Worm (Caenorhabditis elegans) whole organism, L1 larva: ENCODE measurements around the gene mrpl-11.
A peak's percentile ranks its signal among the peaks of the same experiment; 100 is the strongest.

Source experiments
- C04F5.9 ChIP-seq: sonication (generic microtip); optimal IDR thresholded peaks from 2 replicates; lab custom pipeline; 2016; ENCODE audit warnings: missing genetic modification characterization, missing compliant biosample characterization
- C16A3.4 ChIP-seq: fragments of 150-350 bp; optimal IDR thresholded peaks from 2 replicates; lab custom pipeline; 2014; ENCODE audit warnings: missing biosample characterization, missing genetic modification characterization
- Y116A8C.19 ChIP-seq: sonication (generic microtip); optimal IDR thresholded peaks from 2 replicates; lab custom pipeline; 2016; ENCODE audit warnings: missing compliant biosample characterization, missing genetic modification characterization, borderline replicate concordance
- ama-1 ChIP-seq: fragments of 150-350 bp; optimal IDR thresholded peaks from 2 replicates; lab custom pipeline; 2014
- blmp-1 ChIP-seq: fragments of 150-350 bp; optimal IDR thresholded peaks from 2 replicates; lab custom pipeline; 2014; ENCODE audit warnings: missing biosample characterization, missing genetic modification characterization
- ceh-8 ChIP-seq: fragments of 200-800 bp; sonication (Bioruptor generic); optimal IDR thresholded peaks from 2 replicates; lab custom pipeline; 2018; ENCODE audit warnings: mild to moderate bottlenecking, missing genetic modification characterization, moderate library complexity, missing compliant biosample characterization
- ceh-82 ChIP-seq, 3 experiments: fragments of 150-350 bp in 1 of 3; sonication (generic microtip) in 2 of 3; optimal IDR thresholded peaks; 2 replicates each; lab custom pipeline; 2014 to 2017; ENCODE audit warnings: missing biosample characterization in 3 of 3, missing genetic modification characterization in 3 of 3
- dpl-1 ChIP-seq, 3 experiments: fragments of 150-350 bp in 2 of 3; sonication (generic microtip) in 1 of 3; optimal IDR thresholded peaks; 2 replicates each; lab custom pipeline; 2014 to 2017; ENCODE audit warnings: missing biosample characterization in 3 of 3, missing genetic modification characterization in 3 of 3, missing genetic modification reagents in 3 of 3
- dsc-1 ChIP-seq: sonication (generic microtip); optimal IDR thresholded peaks from 2 replicates; lab custom pipeline; 2016; ENCODE audit warnings: mild to moderate bottlenecking, missing genetic modification characterization, missing compliant biosample characterization
- efl-3 ChIP-seq: fragments of 200-800 bp; sonication (Bioruptor generic); optimal IDR thresholded peaks from 2 replicates; lab custom pipeline; 2018; ENCODE audit warnings: mild to moderate bottlenecking, missing genetic modification characterization, missing compliant biosample characterization
- egl-13 ChIP-seq: sonication (generic microtip); optimal IDR thresholded peaks from 2 replicates; lab custom pipeline; 2016; ENCODE audit warnings: missing genotype, missing genetic modification reagents, missing genetic modification characterization, missing compliant biosample characterization
- elt-2 ChIP-seq: sonication (generic microtip); optimal IDR thresholded peaks from 2 replicates; lab custom pipeline; 2016; ENCODE audit warnings: missing genetic modification characterization, mild to moderate bottlenecking, inconsistent platforms, missing compliant biosample characterization, missing genetic modification reagents
- elt-3 ChIP-seq, 6 experiments: fragments of 150-350 bp in 1 of 6; sonication (generic microtip); optimal IDR thresholded peaks; 2 replicates each; lab custom pipeline; 2017 to 2018; ENCODE audit warnings: missing biosample characterization in 6 of 6, missing genetic modification characterization in 6 of 6, inconsistent platforms in 1 of 6
- fkh-10 ChIP-seq: sonication (generic microtip); optimal IDR thresholded peaks from 2 replicates; lab custom pipeline; 2017; ENCODE audit warnings: missing biosample characterization, missing genetic modification reagents, missing genetic modification characterization
- fkh-4 ChIP-seq: sonication (generic microtip); optimal IDR thresholded peaks from 2 replicates; lab custom pipeline; 2016; ENCODE audit warnings: missing compliant biosample characterization, missing genetic modification characterization, borderline replicate concordance
- fkh-8 ChIP-seq: sonication (generic microtip); optimal IDR thresholded peaks from 2 replicates; lab custom pipeline; 2016; ENCODE audit warnings: mild to moderate bottlenecking, missing genetic modification characterization, missing compliant biosample characterization
- grh-1 ChIP-seq: fragments of 200-800 bp; sonication (Bioruptor generic); IDR thresholded peaks from 2 replicates; pipeline ENCODE4 v1.3.6; 2022; ENCODE audit warnings: missing genetic modification reagents, missing genetic modification characterization, missing compliant biosample characterization
- hpl-2 ChIP-seq: fragments of 150-350 bp; optimal IDR thresholded peaks from 2 replicates; lab custom pipeline; 2014; ENCODE audit warnings: missing biosample characterization, missing genetic modification reagents, missing genetic modification characterization
- irx-1 ChIP-seq: sonication (generic microtip); optimal IDR thresholded peaks from 2 replicates; lab custom pipeline; 2016; ENCODE audit warnings: missing genetic modification characterization, missing compliant biosample characterization
- jun-1 ChIP-seq: fragments of 150-350 bp; optimal IDR thresholded peaks from 2 replicates; lab custom pipeline; 2014; ENCODE audit warnings: missing biosample characterization, missing genetic modification reagents, missing genetic modification characterization
- lin-14 ChIP-seq: fragments of 200-800 bp; sonication (Bioruptor generic); optimal IDR thresholded peaks from 2 replicates; lab custom pipeline; 2018; ENCODE audit warnings: mild to moderate bottlenecking, missing genetic modification characterization, moderate library complexity, missing compliant biosample characterization
- lin-35 ChIP-seq, 2 experiments: fragments of 150-350 bp; optimal IDR thresholded peaks; 2 replicates each; lab custom pipeline; 2014; ENCODE audit warnings: missing biosample characterization in 2 of 2, missing genetic modification characterization in 2 of 2, missing genetic modification reagents in 2 of 2
- mdl-1 ChIP-seq, 2 experiments: fragments of 150-350 bp; optimal IDR thresholded peaks; 2 replicates each; lab custom pipeline; 2014 to 2017; ENCODE audit warnings: missing biosample characterization in 2 of 2, missing genetic modification characterization in 2 of 2, inconsistent platforms in 1 of 2
- mef-2 ChIP-seq: fragments of 150-350 bp; optimal IDR thresholded peaks from 2 replicates; lab custom pipeline; 2014; ENCODE audit warnings: missing biosample characterization, missing genetic modification characterization
- nhr-11 ChIP-seq: fragments of 150-350 bp; optimal IDR thresholded peaks from 2 replicates; lab custom pipeline; 2014; ENCODE audit warnings: missing biosample characterization, missing genetic modification characterization
- nhr-12 ChIP-seq: sonication (generic microtip); optimal IDR thresholded peaks from 2 replicates; lab custom pipeline; 2017; ENCODE audit warnings: missing biosample characterization, missing genetic modification characterization
- nhr-19 ChIP-seq: fragments of 200-800 bp; sonication (Bioruptor generic); conservative IDR thresholded peaks from 2 replicates; pipeline ENCODE4 v1.3.6; 2022; ENCODE audit warnings: missing genetic modification characterization, missing compliant biosample characterization
- nhr-20 ChIP-seq: sonication (generic microtip); optimal IDR thresholded peaks from 2 replicates; lab custom pipeline; 2016; ENCODE audit warnings: mild to moderate bottlenecking, missing genetic modification characterization, missing compliant biosample characterization
- nhr-28 ChIP-seq: fragments of 150-350 bp; optimal IDR thresholded peaks from 2 replicates; lab custom pipeline; 2014; ENCODE audit warnings: missing biosample characterization, missing genetic modification characterization
- nhr-47 ChIP-seq: sonication (generic microtip); optimal IDR thresholded peaks from 2 replicates; lab custom pipeline; 2016; ENCODE audit warnings: mild to moderate bottlenecking, missing genetic modification characterization, moderate library complexity, missing compliant biosample characterization
- nhr-71 ChIP-seq: sonication (generic microtip); optimal IDR thresholded peaks from 2 replicates; lab custom pipeline; 2016; ENCODE audit warnings: mild to moderate bottlenecking, missing genetic modification characterization, moderate library complexity, missing compliant biosample characterization
- nhr-77 ChIP-seq: fragments of 150-350 bp; optimal IDR thresholded peaks from 2 replicates; lab custom pipeline; 2014; ENCODE audit warnings: missing biosample characterization, missing genetic modification characterization
- nhr-84 ChIP-seq: sonication (generic microtip); optimal IDR thresholded peaks from 2 replicates; lab custom pipeline; 2017; ENCODE audit warnings: missing biosample characterization, missing genetic modification characterization
- nhr-85 ChIP-seq: sonication (generic microtip); peaks from one replicate; lab custom pipeline; 2016; ENCODE audit warnings: missing genetic modification characterization, inconsistent platforms, missing compliant biosample characterization
- nhr-90 ChIP-seq: sonication (generic microtip); optimal IDR thresholded peaks from 2 replicates; lab custom pipeline; 2016; ENCODE audit warnings: mild to moderate bottlenecking, missing genetic modification characterization, missing compliant biosample characterization; ENCODE audit not compliant: poor library complexity
- pax-3 ChIP-seq: fragments of 200-800 bp; sonication (Bioruptor generic); optimal IDR thresholded peaks from 2 replicates; lab custom pipeline; 2018; ENCODE audit warnings: mild to moderate bottlenecking, missing genetic modification characterization, moderate library complexity, missing compliant biosample characterization
- snu-23 ChIP-seq: sonication (generic microtip); optimal IDR thresholded peaks from 2 replicates; lab custom pipeline; 2016; ENCODE audit warnings: missing genetic modification characterization, missing compliant biosample characterization
- sup-37 ChIP-seq: fragments of 200-800 bp; sonication (Bioruptor generic); optimal IDR thresholded peaks from 2 replicates; lab custom pipeline; 2018; ENCODE audit warnings: mild to moderate bottlenecking, missing genetic modification characterization, missing compliant biosample characterization
- tbx-2 ChIP-seq: sonication (generic microtip); optimal IDR thresholded peaks from 2 replicates; lab custom pipeline; 2016; ENCODE audit warnings: missing genetic modification characterization, missing compliant biosample characterization
- tlp-1 ChIP-seq: fragments of 150-350 bp; optimal IDR thresholded peaks from 2 replicates; lab custom pipeline; 2014; ENCODE audit warnings: missing biosample characterization, missing genetic modification characterization
- ztf-11 ChIP-seq, 2 experiments: sonication (generic microtip); optimal IDR thresholded peaks; 2 replicates each; lab custom pipeline; 2016 to 2017; ENCODE audit warnings: missing genetic modification characterization in 2 of 2, missing biosample characterization in 1 of 2, missing compliant biosample characterization in 1 of 2

Gene mrpl-11

DNA sequence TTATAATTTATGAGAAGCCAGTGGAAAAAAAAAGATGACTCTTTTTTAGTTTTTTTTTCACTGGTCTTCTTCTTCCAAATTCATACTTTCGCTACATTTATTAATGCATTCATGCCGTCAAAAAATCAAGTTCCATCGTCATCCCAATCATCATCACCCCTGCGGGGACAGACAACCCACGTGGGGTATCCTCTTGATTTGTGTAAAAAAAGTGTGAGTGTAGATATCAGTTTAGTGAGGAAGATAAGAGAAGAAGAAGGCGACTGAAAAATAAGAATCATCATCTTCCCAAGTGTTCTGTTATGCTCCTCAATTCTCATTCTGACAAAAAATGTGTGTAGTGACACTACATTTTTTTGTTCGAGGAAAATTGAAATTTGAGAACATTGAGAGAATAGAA, 14.5 kb downstream of the mrpl-11 start:
- TF ChIP-seq lin-35 (GFP tag; optimal IDR thresholded peaks at IDR 0.05; lab: Kevin White, UChicago) (peak in 1 of 2 experiments; percentile 40), hpl-2 (no peak), lin-14 (GFP tag; lab: Kevin White, UChicago) (peak; percentile 50), nhr-71 (peak; percentile 45), jun-1 (tag; lab: Kevin White, UChicago) (no peak), blmp-1 (peak; percentile 36), C04F5.9 (tag; lab: Kevin White, UChicago) (no peak), nhr-12 (no peak), snu-23 (GFP tag; lab: Kevin White, UChicago) (peak; percentile 30), nhr-90 (tag; lab: Kevin White, UChicago) (peak; percentile 12), mdl-1 (tag; optimal IDR thresholded peaks at IDR 0.05; lab: Kevin White, UChicago) (peak in 1 of 2 experiments; percentile 54), elt-3 (tag; optimal IDR thresholded peaks at IDR 0.05; lab: Kevin White, UChicago) (peak in 1 of 6 experiments; percentile 54), nhr-28 (tag; lab: Kevin White, UChicago) (no peak), pax-3 (tag; lab: Kevin White, UChicago) (no peak)

DNA sequence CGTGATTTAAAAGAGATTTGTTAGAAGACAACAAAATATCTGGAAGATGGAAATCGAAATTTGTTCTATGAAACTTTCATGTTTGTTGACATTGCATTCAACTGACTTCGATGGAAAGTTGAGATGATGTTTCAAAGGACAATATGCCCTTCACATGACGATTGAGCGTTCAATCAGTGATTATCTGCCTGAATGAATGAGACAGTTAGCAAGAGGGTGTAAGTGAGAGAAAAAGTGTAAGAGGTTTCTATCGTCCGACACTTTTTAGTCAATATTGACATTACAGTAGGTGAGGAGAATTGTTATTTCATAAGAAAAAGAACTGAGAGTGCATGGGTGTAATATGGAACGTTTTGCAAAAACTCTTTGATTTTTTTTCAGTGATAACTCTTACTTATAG, 15.8 kb downstream of the mrpl-11 start:
- peak in 4 of 6 experiments; percentile 1 to 95 (median 32) for TF ChIP-seq elt-3 (tag; optimal IDR thresholded peaks at IDR 0.05; lab: Kevin White, UChicago)
- peak; percentile 31 for TF ChIP-seq C16A3.4 (tag; lab: Kevin White, UChicago)
- TF ChIP-seq nhr-84 (tag; lab: Kevin White, UChicago) = no peak
- TF ChIP-seq nhr-85 = peak; percentile 49
- peak in 1 of 2 experiments; percentile 57 for TF ChIP-seq mdl-1 (tag; optimal IDR thresholded peaks at IDR 0.05; lab: Kevin White, UChicago)
- TF ChIP-seq ama-1 (lab: Kevin White, UChicago) = no peak
- TF ChIP-seq efl-3 = no peak
- no peak for TF ChIP-seq nhr-47 (tag; lab: Kevin White, UChicago)
- TF ChIP-seq sup-37 (GFP tag; lab: Kevin White, UChicago) = no peak
- TF ChIP-seq elt-2 (tag; lab: Kevin White, UChicago) = no peak
- no peak for TF ChIP-seq ceh-82 (tag; optimal IDR thresholded peaks at IDR 0.05; lab: Kevin White, UChicago)
- no peak for TF ChIP-seq fkh-4
- TF ChIP-seq nhr-19 (GFP tag; lab: Robert Waterston, UW) = peak; percentile 51
- TF ChIP-seq irx-1 (tag; lab: Kevin White, UChicago) = no peak
- peak; percentile 43 for TF ChIP-seq lin-14 (GFP tag; lab: Kevin White, UChicago)
- no peak for TF ChIP-seq ceh-8
- TF ChIP-seq blmp-1 = peak; percentile 75
- TF ChIP-seq tbx-2 (tag; lab: Kevin White, UChicago) = no peak
- TF ChIP-seq nhr-77 (tag; lab: Kevin White, UChicago) = no peak
- peak; percentile 30 for TF ChIP-seq nhr-20 (tag; lab: Kevin White, UChicago)
- TF ChIP-seq fkh-10 (GFP tag; lab: Kevin White, UChicago) = no peak
- peak; percentile 13 for TF ChIP-seq nhr-71
- no peak for TF ChIP-seq nhr-90 (tag; lab: Kevin White, UChicago)
- no peak for TF ChIP-seq nhr-12
- peak; percentile 42 for TF ChIP-seq snu-23 (GFP tag; lab: Kevin White, UChicago)
- TF ChIP-seq grh-1 (GFP tag; lab: Robert Waterston, UW) = no peak
- TF ChIP-seq Y116A8C.19 = no peak
- TF ChIP-seq mef-2 (tag; lab: Kevin White, UChicago) = no peak
- no peak for TF ChIP-seq dpl-1 (GFP tag; optimal IDR thresholded peaks at IDR 0.05; lab: Kevin White, UChicago)
- TF ChIP-seq lin-35 (GFP tag; optimal IDR thresholded peaks at IDR 0.05; lab: Kevin White, UChicago) = peak in 1 of 2 experiments; percentile 68
- no peak for TF ChIP-seq nhr-28 (tag; lab: Kevin White, UChicago)

DNA sequence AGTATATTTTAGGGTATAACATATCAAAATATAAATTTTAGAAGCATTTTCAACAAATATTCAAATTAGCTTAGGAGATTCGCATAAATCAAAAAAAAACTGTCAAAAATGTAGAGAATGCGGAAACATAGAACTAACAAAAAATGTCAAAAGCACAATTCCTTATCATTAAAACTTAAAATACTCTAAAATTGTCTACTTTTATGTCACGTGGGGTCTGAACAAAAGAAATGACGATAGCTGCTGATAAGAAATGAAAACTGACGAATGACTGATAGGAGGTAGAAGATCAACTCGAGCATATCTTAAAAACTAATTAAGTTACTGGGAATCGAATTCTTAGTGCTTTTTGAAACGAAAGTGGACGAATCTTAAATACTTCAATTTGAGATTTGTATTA, 16.2 kb downstream of the mrpl-11 start:
- TF ChIP-seq nhr-11 (tag; lab: Kevin White, UChicago) = no peak
- TF ChIP-seq egl-13 (tag; lab: Kevin White, UChicago) = peak; percentile 20
- no peak for TF ChIP-seq mef-2 (tag; lab: Kevin White, UChicago)
- TF ChIP-seq dsc-1 (tag; lab: Kevin White, UChicago) = no peak
- TF ChIP-seq ztf-11 (tag; optimal IDR thresholded peaks at IDR 0.05; lab: Kevin White, UChicago) = no peak
- peak in 1 of 2 experiments; percentile 12 for TF ChIP-seq lin-35 (GFP tag; optimal IDR thresholded peaks at IDR 0.05; lab: Kevin White, UChicago)
- TF ChIP-seq elt-2 (tag; lab: Kevin White, UChicago) = peak; percentile 89
- peak in 1 of 2 experiments; percentile 8 for TF ChIP-seq mdl-1 (tag; optimal IDR thresholded peaks at IDR 0.05; lab: Kevin White, UChicago)
- peak; percentile 49 for TF ChIP-seq tlp-1
- no peak for TF ChIP-seq fkh-8 (tag; lab: Kevin White, UChicago)
